Fruit fly (Drosophila melanogaster) whole organism, embryonic: ENCODE results near the gene CG32267.

Experiments
- Aef1 ChIP-seq: fragments of 200-800 bp; sonication (Bioruptor generic); IDR thresholded peaks from 3 replicates; pipeline ENCODE4 v1.3.6; 2022; ENCODE audit warnings: missing biosample characterization, missing genetic modification characterization
- Atf-2 ChIP-seq: fragments of 200-800 bp; sonication (Bioruptor generic); optimal IDR thresholded peaks from 2 replicates; lab custom pipeline; 2016; ENCODE audit warnings: missing biosample characterization, missing genetic modification characterization
- B-H1 ChIP-seq: fragments of 200-800 bp; sonication (Bioruptor generic); IDR thresholded peaks from 3 replicates; pipeline ENCODE4 v1.3.6; 2022; ENCODE audit warnings: missing biosample characterization, missing genetic modification characterization
- Bdp1 ChIP-seq: fragments of 200-800 bp; sonication (Bioruptor generic); optimal IDR thresholded peaks from 3 replicates; lab custom pipeline; 2016; ENCODE audit warnings: missing biosample characterization, missing genetic modification characterization
- Bteb2 ChIP-seq: fragments of 200-800 bp; sonication (Bioruptor generic); optimal IDR thresholded peaks from 2 replicates; lab custom pipeline; 2016; ENCODE audit warnings: missing biosample characterization, missing genetic modification characterization
- CG10321 ChIP-seq: fragments of 200-800 bp; sonication (Bioruptor generic); IDR thresholded peaks from 2 replicates; pipeline ENCODE4 v1.3.6; 2022; ENCODE audit warnings: missing biosample characterization, missing genetic modification characterization
- CG10366 ChIP-seq: fragments of 200-800 bp; sonication (Bioruptor generic); IDR thresholded peaks from 2 replicates; pipeline ENCODE4 v1.3.6; 2022; ENCODE audit warnings: missing biosample characterization, missing genetic modification characterization
- CG10543 ChIP-seq: fragments of 200-800 bp; sonication (Bioruptor generic); optimal IDR thresholded peaks from 3 replicates; lab custom pipeline; 2017; ENCODE audit warnings: missing biosample characterization, mild to moderate bottlenecking, missing genetic modification characterization, moderate library complexity
- CG11398 ChIP-seq: fragments of 200-800 bp; sonication (Bioruptor generic); optimal IDR thresholded peaks from 2 replicates; lab custom pipeline; 2016; ENCODE audit warnings: missing biosample characterization, missing genetic modification characterization
- CG11696 ChIP-seq: fragments of 200-800 bp; sonication (Bioruptor generic); IDR thresholded peaks from 2 replicates; pipeline ENCODE4 v1.3.6; 2022; ENCODE audit warnings: missing biosample characterization, missing genetic modification characterization
- CG14667 ChIP-seq: fragments of 200-800 bp; sonication (Bioruptor generic); IDR thresholded peaks from 2 replicates; pipeline ENCODE4 v1.3.6; 2022; ENCODE audit warnings: missing biosample characterization, missing genetic modification characterization
- CG17359 ChIP-seq: fragments of 200-800 bp; sonication (Bioruptor generic); optimal IDR thresholded peaks from 3 replicates; lab custom pipeline; 2018; ENCODE audit warnings: missing biosample characterization, mild to moderate bottlenecking, missing genetic modification characterization, moderate library complexity
- CG17361 ChIP-seq: fragments of 200-800 bp; sonication (Bioruptor generic); IDR thresholded peaks from 3 replicates; pipeline ENCODE4 v1.3.6; 2022; ENCODE audit warnings: missing biosample characterization, missing genetic modification characterization
- CG2129 ChIP-seq: fragments of 200-800 bp; sonication (Bioruptor generic); IDR thresholded peaks from 2 replicates; pipeline ENCODE4 v1.3.6; 2022; ENCODE audit warnings: missing biosample characterization, missing genetic modification characterization; ENCODE audit not compliant: partially characterized antibody
- CG2712 ChIP-seq: fragments of 200-800 bp; optimal IDR thresholded peaks from 3 replicates; lab custom pipeline; 2019; ENCODE audit warnings: missing biosample characterization, mild to moderate bottlenecking, missing genetic modification characterization, moderate library complexity
- CG32767 ChIP-seq: fragments of 200-800 bp; sonication (Bioruptor generic); IDR thresholded peaks from 2 replicates; pipeline ENCODE4 v1.3.6; 2022; ENCODE audit warnings: missing biosample characterization, missing genetic modification characterization
- CG4282 ChIP-seq: fragments of 200-800 bp; sonication (Bioruptor generic); optimal IDR thresholded peaks from 2 replicates; lab custom pipeline; 2016; ENCODE audit warnings: missing biosample characterization, missing genetic modification characterization
- CG4820 ChIP-seq: fragments of 200-800 bp; sonication (Bioruptor generic); optimal IDR thresholded peaks from 3 replicates; lab custom pipeline; 2016; ENCODE audit warnings: missing biosample characterization, missing genetic modification characterization
- CG6813 ChIP-seq: fragments of 200-800 bp; sonication (Bioruptor generic); optimal IDR thresholded peaks from 2 replicates; lab custom pipeline; 2017; ENCODE audit warnings: missing biosample characterization, missing genetic modification characterization, mild to moderate bottlenecking, moderate library complexity, missing genetic modification reagents
- CG6854 ChIP-seq: fragments of 200-800 bp; sonication (Bioruptor generic); optimal IDR thresholded peaks from 3 replicates; lab custom pipeline; 2017; ENCODE audit warnings: missing biosample characterization, mild to moderate bottlenecking, missing genetic modification characterization
- CG7372 ChIP-seq: fragments of 200-800 bp; sonication (Bioruptor generic); IDR thresholded peaks from 2 replicates; pipeline ENCODE4 v1.3.6; 2022; ENCODE audit warnings: missing biosample characterization, missing genetic modification characterization
- CG8478 ChIP-seq: fragments of >200 bp; optimal IDR thresholded peaks from 2 replicates; lab custom pipeline; 2018
- CG9876 ChIP-seq: fragments of 200-800 bp; sonication (Bioruptor generic); optimal IDR thresholded peaks from 2 replicates; lab custom pipeline; 2016; ENCODE audit warnings: missing biosample characterization, missing genetic modification characterization
- Dip2 ChIP-seq: fragments of 200-800 bp; sonication (Bioruptor generic); IDR thresholded peaks from 2 replicates; pipeline ENCODE4 v1.3.6; 2022; ENCODE audit warnings: missing biosample characterization, missing genetic modification characterization
- Dref ChIP-seq: fragments of 200-800 bp; sonication (Bioruptor generic); IDR thresholded peaks from 2 replicates; pipeline ENCODE4 v1.3.6; 2022; ENCODE audit warnings: missing biosample characterization, missing genetic modification characterization
- E2f2 ChIP-seq: fragments of 200-800 bp; sonication (Bioruptor generic); IDR thresholded peaks from 2 replicates; pipeline ENCODE4 v1.3.6; 2022; ENCODE audit warnings: missing biosample characterization, missing genetic modification characterization
- Lhr ChIP-seq: fragments of 200-800 bp; sonication (Bioruptor generic); optimal IDR thresholded peaks from 3 replicates; lab custom pipeline; 2017; ENCODE audit warnings: mild to moderate bottlenecking, missing biosample characterization, missing genetic modification reagents, missing genetic modification characterization
- Mes4 ChIP-seq: fragments of 200-800 bp; sonication (Bioruptor generic); optimal IDR thresholded peaks from 2 replicates; lab custom pipeline; 2016; ENCODE audit warnings: missing biosample characterization, missing genetic modification characterization
- Poxn ChIP-seq: fragments of 200-800 bp; sonication (Bioruptor generic); IDR thresholded peaks from 2 replicates; pipeline ENCODE4 v1.3.6; 2022; ENCODE audit warnings: missing biosample characterization, missing genetic modification characterization
- Sox100B ChIP-seq: fragments of 200-800 bp; sonication (Bioruptor generic); optimal IDR thresholded peaks from 3 replicates; lab custom pipeline; 2018; ENCODE audit warnings: missing biosample characterization, mild to moderate bottlenecking, missing genetic modification characterization
- Ssrp ChIP-seq: fragments of 200-800 bp; sonication (Bioruptor generic); optimal IDR thresholded peaks from 2 replicates; lab custom pipeline; 2018; ENCODE audit warnings: missing biosample characterization, mild to moderate bottlenecking, missing genetic modification characterization, moderate library complexity
- Taf1 ChIP-seq: fragments of 200-800 bp; sonication (Bioruptor generic); IDR thresholded peaks from 2 replicates; pipeline ENCODE4 v1.3.6; 2022; ENCODE audit warnings: missing biosample characterization, missing genetic modification characterization
- br ChIP-seq: fragments of >200 bp; optimal IDR thresholded peaks from 2 replicates; lab custom pipeline; 2017
- dan ChIP-seq: fragments of 200-800 bp; sonication (Bioruptor generic); IDR thresholded peaks from 2 replicates; pipeline ENCODE4 v1.3.6; 2022; ENCODE audit warnings: missing biosample characterization, missing genetic modification characterization
- disco-r ChIP-seq: fragments of 200-800 bp; sonication (Bioruptor generic); optimal IDR thresholded peaks from 2 replicates; lab custom pipeline; 2016; ENCODE audit warnings: missing biosample characterization, missing genetic modification characterization
- ems ChIP-seq: fragments of 200-800 bp; sonication (Bioruptor generic); optimal IDR thresholded peaks from 3 replicates; lab custom pipeline; 2016; ENCODE audit warnings: missing biosample characterization, missing genetic modification characterization
- eve ChIP-seq, 2 experiments: fragments of >200 bp; optimal IDR thresholded peaks; 2 replicates each; lab custom pipeline; 2017; ENCODE audit warnings: missing biosample characterization in 2 of 2, missing genetic modification characterization in 2 of 2
- fd3F ChIP-seq: fragments of 200-800 bp; sonication (Bioruptor generic); optimal IDR thresholded peaks from 2 replicates; lab custom pipeline; 2018; ENCODE audit warnings: missing biosample characterization, mild to moderate bottlenecking, missing genetic modification characterization, moderate library complexity
- ftz-f1 ChIP-seq: fragments of 200-800 bp; sonication (Bioruptor generic); optimal IDR thresholded peaks from 2 replicates; lab custom pipeline; 2016; ENCODE audit warnings: missing biosample characterization, missing genetic modification characterization
- gem ChIP-seq: fragments of 200-800 bp; sonication (Bioruptor generic); optimal IDR thresholded peaks from 2 replicates; lab custom pipeline; 2019; ENCODE audit warnings: missing biosample characterization, mild to moderate bottlenecking, missing genetic modification characterization, moderate library complexity
- gro ChIP-seq: fragments of 200-800 bp; sonication (Bioruptor generic); optimal IDR thresholded peaks from 2 replicates; lab custom pipeline; 2016; ENCODE audit warnings: missing biosample characterization, missing genetic modification characterization
- gsb-n ChIP-seq: fragments of 200-800 bp; sonication (Bioruptor generic); optimal IDR thresholded peaks from 3 replicates; lab custom pipeline; 2018; ENCODE audit warnings: missing biosample characterization, mild to moderate bottlenecking, missing genetic modification characterization
- jigr1 ChIP-seq: fragments of 200-800 bp; sonication (Bioruptor generic); IDR thresholded peaks from 3 replicates; pipeline ENCODE4 v1.3.6; 2022; ENCODE audit warnings: missing biosample characterization, missing genetic modification characterization
- jing ChIP-seq: fragments of 200-800 bp; sonication (Bioruptor generic); optimal IDR thresholded peaks from 2 replicates; lab custom pipeline; 2018; ENCODE audit warnings: missing biosample characterization, mild to moderate bottlenecking, missing genetic modification characterization
- luna ChIP-seq: fragments of 200-800 bp; sonication (Bioruptor generic); optimal IDR thresholded peaks from 2 replicates; lab custom pipeline; 2016; ENCODE audit warnings: missing biosample characterization, missing genetic modification characterization
- nerfin-2 ChIP-seq: fragments of 200-800 bp; sonication (Bioruptor generic); IDR thresholded peaks from 2 replicates; pipeline ENCODE4 v1.3.6; 2022; ENCODE audit warnings: missing biosample characterization, missing genetic modification characterization; ENCODE audit not compliant: partially characterized antibody
- nom ChIP-seq: fragments of 200-800 bp; sonication (Bioruptor generic); optimal IDR thresholded peaks from 2 replicates; lab custom pipeline; 2017; ENCODE audit warnings: missing biosample characterization, missing genetic modification characterization, mild to moderate bottlenecking, moderate library complexity, missing genetic modification reagents
- onecut ChIP-seq: fragments of 200-800 bp; sonication (Bioruptor generic); IDR thresholded peaks from 2 replicates; pipeline ENCODE4 v1.3.6; 2022; ENCODE audit warnings: missing biosample characterization, missing genetic modification characterization
- pho ChIP-seq: fragments of 200-800 bp; sonication (Bioruptor generic); optimal IDR thresholded peaks from 2 replicates; lab custom pipeline; 2016; ENCODE audit warnings: missing biosample characterization, missing genetic modification characterization
- prd ChIP-seq, 3 experiments: fragments of >200 bp in 2 of 3; fragments of 200-800 bp in 1 of 3; sonication (Bioruptor generic) in 1 of 3; optimal IDR thresholded peaks in 2 of 3; IDR thresholded peaks in 1 of 3; 2 replicates in 2 of 3; 3 replicates in 1 of 3; pipeline versions ENCODE4 v1.3.6 to Lab custom; 2017 to 2022; ENCODE audit warnings: missing biosample characterization in 1 of 3, missing genetic modification characterization in 1 of 3
- schlank ChIP-seq: fragments of 200-800 bp; sonication (Bioruptor generic); optimal IDR thresholded peaks from 2 replicates; lab custom pipeline; 2018; ENCODE audit warnings: missing biosample characterization, mild to moderate bottlenecking, missing genetic modification characterization
- ssp ChIP-seq: fragments of 200-800 bp; sonication (Bioruptor generic); IDR thresholded peaks from 2 replicates; pipeline ENCODE4 v1.3.6; 2022; ENCODE audit warnings: missing biosample characterization, missing genetic modification characterization
- tin ChIP-seq: fragments of 200-800 bp; sonication (Bioruptor generic); optimal IDR thresholded peaks from 3 replicates; lab custom pipeline; 2016; ENCODE audit warnings: missing biosample characterization, missing genetic modification characterization

Gene CG32267

DNA sequence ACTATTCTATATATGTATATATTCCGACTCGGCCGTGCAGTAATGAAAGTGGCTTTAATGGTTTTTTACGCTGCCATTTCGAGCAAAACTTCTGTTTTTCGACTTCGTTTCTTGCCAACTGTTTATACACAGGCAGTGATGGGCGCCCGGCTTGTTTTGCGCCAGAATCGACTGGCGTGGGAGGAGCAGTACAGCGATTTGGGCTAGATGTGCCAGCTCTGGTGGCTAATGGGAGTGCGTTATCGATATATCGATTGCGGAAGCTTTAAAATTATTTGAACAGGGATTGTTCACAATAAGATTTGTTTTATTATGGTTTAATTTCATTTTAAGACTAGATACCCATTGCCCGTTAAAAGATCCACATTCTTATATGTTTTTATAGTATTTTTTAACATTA lies 739 bp downstream of the CG32267 start, which contains the start of gene CG14971 (continued):
- TF ChIP-seq nerfin-2 (peak; percentile 60), B-H1 (no peak), CG11696 (no peak), schlank (tag; lab: Kevin White, UChicago) (no peak), CG32767 (GFP tag; lab: Robert Waterston, UW) (peak; percentile 10; the same call in 1 of the 2 replicates), Bteb2 (GFP tag; lab: Kevin White, UChicago) (peak; percentile 43), E2f2 (GFP tag; lab: Robert Waterston, UW) (peak; percentile 77), gem (tag; lab: Kevin White, UChicago) (no peak), CG4820 (GFP tag; lab: Kevin White, UChicago) (no peak), CG7372 (GFP tag; lab: Robert Waterston, UW) (no peak), CG14667 (GFP tag; lab: Robert Waterston, UW) (no peak), Dip2 (GFP tag; lab: Robert Waterston, UW) (no peak), CG10321 (GFP tag; lab: Robert Waterston, UW) (no peak), CG8478 (no peak), tin (no peak), CG2712 (tag; lab: Kevin White, UChicago) (peak; percentile 82), Dref (GFP tag; lab: Robert Waterston, UW) (peak; percentile 92), br (lab: Kevin White, UChicago) (no peak), Bdp1 (GFP tag; lab: Kevin White, UChicago) (no peak), eve (GFP tag; optimal IDR thresholded peaks at IDR 0.05; lab: Kevin White, UChicago) (no peak), luna (GFP tag; lab: Kevin White, UChicago) (no peak), Taf1 (GFP tag; lab: Robert Waterston, UW) (no peak), CG17359 (no peak), ssp (peak; percentile 62), dan (GFP tag; lab: Robert Waterston, UW) (no peak), CG9876 (GFP tag; lab: Kevin White, UChicago) (peak; percentile 28), fd3F (GFP tag; lab: Kevin White, UChicago) (no peak), jigr1 (no peak), nom (GFP tag; lab: Kevin White, UChicago) (no peak), jing (GFP tag; lab: Kevin White, UChicago) (no peak), CG10543 (GFP tag; lab: Kevin White, UChicago) (peak; percentile 23), ems (GFP tag; lab: Kevin White, UChicago) (peak; percentile 44), CG17361 (GFP tag; lab: Robert Waterston, UW) (peak; percentile 47; the same call in 1 of the 3 replicates), Mes4 (GFP tag; lab: Kevin White, UChicago) (peak; percentile 31), CG4282 (GFP tag; lab: Kevin White, UChicago) (no peak), CG6854 (no peak), Atf-2 (no peak), pho (GFP tag; lab: Kevin White, UChicago) (peak; percentile 42), CG2129 (peak; percentile 66), disco-r (GFP tag; lab: Kevin White, UChicago) (no peak), gsb-n (tag; lab: Kevin White, UChicago) (no peak), Ssrp (tag; lab: Kevin White, UChicago) (no peak), Lhr (GFP tag; lab: Kevin White, UChicago) (no peak), Poxn (GFP tag; lab: Robert Waterston, UW) (no peak), Aef1 (GFP tag; lab: Robert Waterston, UW) (no peak), ftz-f1 (GFP tag; lab: Kevin White, UChicago) (peak; percentile 9), onecut (GFP tag; lab: Robert Waterston, UW) (no peak; the same call in none of the 2 replicates), prd (optimal IDR thresholded peaks at IDR 0.05; lab: Kevin White, UChicago) (no peak), prd (GFP tag; IDR thresholded peaks at IDR 0.05; lab: Robert Waterston, UW) (peak; percentile 47; the same call in 2 of the 3 replicates), gro (peak; percentile 62), CG10366 (no peak), CG11398 (no peak), CG6813 (GFP tag; lab: Kevin White, UChicago) (no peak), Sox100B (no peak)
